Worm (Caenorhabditis elegans): ENCODE data around the gene T21E8.4.

T21E8.4 gene

DNA sequence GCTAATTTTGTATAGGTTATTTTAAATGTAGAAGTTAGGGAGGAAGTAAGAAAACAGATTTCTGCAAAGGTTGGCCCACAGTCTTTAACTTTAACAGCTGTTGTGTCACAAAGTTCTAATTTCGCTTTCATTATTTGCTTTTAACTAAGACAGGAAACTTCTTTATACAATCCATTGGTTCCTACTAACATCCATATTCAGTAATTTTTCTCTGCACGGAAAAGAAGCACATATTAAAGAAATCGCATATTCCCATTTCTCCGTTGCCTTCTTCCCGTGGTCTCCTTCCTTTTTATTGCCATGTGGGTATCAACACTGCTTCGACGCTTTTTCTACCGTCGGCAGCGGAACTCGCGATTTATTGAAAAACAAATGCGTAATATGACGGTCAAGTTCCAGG, 1.4 kb downstream of the T21E8.4 start, which contains the start of gene T21E8.6:
Gene T21E8.6, plus strand, starts transcription at position 301 of the 400 bp plus-strand sequence.
- TF ChIP-seq unc-62 (GFP tag; optimal IDR thresholded peaks at IDR 0.05): no peak

- TF ChIP-seq unc-62 (GFP tag; optimal IDR thresholded peaks at IDR 0.05): no peak
Measured at ce11 chrX:10883203-10883602, 2.6 kb downstream of the T21E8.4 start, which contains the start of gene T21E8.7. TSS of gene T21E8.7 (plus strand) at chrX:10883503.

- no peak for TF ChIP-seq unc-62 (GFP tag; optimal IDR thresholded peaks at IDR 0.05)
Measured at ce11 chrX:10885872-10886271, 5.3 kb downstream of the T21E8.4 start, which contains the start of gene T21E8.5. TSS of gene T21E8.5 (plus strand) at chrX:10886172.

DNA sequence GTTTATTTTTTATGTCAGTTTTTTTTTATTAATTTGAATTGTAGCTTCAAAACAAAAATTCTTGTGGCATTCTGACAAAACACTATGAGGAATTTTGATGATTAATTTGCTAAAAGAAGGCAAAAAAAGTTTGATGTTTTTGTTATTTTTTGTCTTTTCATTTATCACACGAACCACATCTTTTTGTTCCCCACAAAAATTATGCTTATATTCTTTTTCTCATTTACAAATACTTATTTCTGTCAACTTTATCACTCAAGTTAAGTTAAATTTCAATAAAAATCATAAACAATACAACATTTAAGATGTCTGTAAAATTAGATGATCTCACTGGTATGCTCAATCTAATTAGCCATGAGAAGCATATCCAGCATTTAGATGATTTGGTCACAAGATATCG, 7.6 kb downstream of the T21E8.4 start, which contains the start of gene F47B10.6:
Gene F47B10.6, plus strand, starts transcription at position 301 of the 400 bp plus-strand sequence.
- TF ChIP-seq unc-62 (GFP tag; optimal IDR thresholded peaks at IDR 0.05): no peak

DNA sequence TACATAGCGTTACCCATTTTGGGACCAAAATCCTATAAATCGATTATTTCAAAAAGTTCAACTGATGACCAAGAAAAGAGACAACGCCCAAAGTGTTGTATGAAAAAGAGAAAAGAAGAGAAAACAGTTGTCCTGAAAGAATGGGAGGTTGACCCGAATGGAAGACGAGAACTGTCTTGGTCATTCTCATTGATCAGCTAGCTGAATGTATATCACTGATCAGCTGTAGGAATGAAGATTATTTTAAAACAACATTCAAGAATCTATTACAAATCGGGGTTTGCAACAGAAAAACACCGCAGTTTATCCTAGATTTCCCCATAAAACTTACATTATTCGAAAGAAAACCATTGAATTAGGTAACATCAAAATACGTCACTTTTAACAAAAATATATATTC, 9.8 kb downstream of the T21E8.4 start, which contains the start of gene F47B10.5:
Gene F47B10.5, minus strand, starts transcription at position 101 of the 400 bp plus-strand sequence.
- no peak for TF ChIP-seq unc-62 (GFP tag; optimal IDR thresholded peaks at IDR 0.05)

- TF ChIP-seq unc-62 (GFP tag; optimal IDR thresholded peaks at IDR 0.05): no peak
Measured at ce11 chrX:10890965-10891364, 10.4 kb downstream of the T21E8.4 start, which contains the start of gene F47B10.4. TSS of gene F47B10.4 (plus strand) at chrX:10891265.

ce11 chrX:10891890-10892289, 11.3 kb downstream of the T21E8.4 start, which contains the start of gene F47B10.3:
TSS of gene F47B10.3 (plus strand) at chrX:10892190.
- no peak for TF ChIP-seq unc-62 (GFP tag; optimal IDR thresholded peaks at IDR 0.05)

- no peak for TF ChIP-seq unc-62 (GFP tag; optimal IDR thresholded peaks at IDR 0.05)
Measured at ce11 chrX:10896498-10896897, 15.9 kb downstream of the T21E8.4 start, which contains the start of gene haly-1. TSS of gene haly-1 (minus strand) at chrX:10896598.

ce11 chrX:10900079-10900724, 19.6 kb downstream of the T21E8.4 start, which contains the start of gene suca-1:
TSS of gene suca-1 (minus strand) at chrX:10900114.
- TF ChIP-seq unc-62 (GFP tag; optimal IDR thresholded peaks at IDR 0.05): no peak

ce11 chrX:10900952-10901351, 20.3 kb downstream of the T21E8.4 start:
- TF ChIP-seq unc-62 (GFP tag; optimal IDR thresholded peaks at IDR 0.05): no peak

DNA sequence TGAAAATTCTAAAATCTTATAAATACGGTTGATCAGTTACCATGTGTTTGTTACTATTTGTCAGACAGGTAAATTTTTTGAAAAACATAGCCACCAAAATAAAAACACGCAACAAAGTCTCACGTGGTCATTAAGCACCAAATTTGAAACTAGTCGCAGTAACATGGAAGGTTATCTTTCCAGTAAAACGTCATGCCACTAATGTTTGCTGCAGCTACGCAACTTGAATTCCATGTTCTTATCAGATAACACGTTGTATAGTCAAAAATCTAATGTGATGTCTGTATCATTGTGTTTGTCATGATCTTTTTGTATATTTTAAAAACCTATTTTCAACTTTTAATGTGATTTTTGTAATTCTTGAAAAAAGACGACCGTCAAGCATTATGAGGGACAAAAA, 21.2 kb downstream of the T21E8.4 start:
- no peak for TF ChIP-seq unc-62 (GFP tag; optimal IDR thresholded peaks at IDR 0.05)

DNA sequence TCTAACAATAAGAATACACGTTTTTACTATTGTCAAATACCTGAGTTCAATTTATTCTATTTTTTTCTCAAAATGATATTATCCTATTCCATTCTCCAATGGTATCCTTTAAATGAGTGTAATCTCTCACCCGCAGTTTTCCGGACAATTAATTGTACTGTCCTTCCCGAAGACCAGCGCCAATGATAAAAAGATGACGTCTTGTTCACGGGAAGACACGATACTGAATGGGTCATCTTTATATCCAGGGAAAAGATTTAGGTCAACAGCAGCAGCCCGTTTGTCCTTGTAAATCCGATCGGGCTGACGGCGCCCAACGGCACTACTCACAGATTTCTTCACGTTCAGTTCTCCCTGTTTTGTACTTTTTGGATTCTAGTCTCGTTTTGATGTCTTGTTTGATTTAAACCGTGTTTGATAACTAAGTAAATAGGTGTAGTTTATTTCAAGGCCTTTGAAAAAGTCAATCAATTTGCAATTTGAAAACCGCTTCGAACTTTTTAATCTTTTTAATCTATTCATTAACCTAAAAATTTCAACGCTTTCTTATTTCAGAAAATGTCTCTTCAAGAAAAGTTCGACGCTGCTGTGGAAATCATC, 22.2 kb downstream of the T21E8.4 start, which contains the start of gene acbp-3:
Gene acbp-3, plus strand, starts transcription at position 550 of the 600 bp plus-strand sequence.
- no peak for TF ChIP-seq unc-62 (GFP tag; optimal IDR thresholded peaks at IDR 0.05)

DNA sequence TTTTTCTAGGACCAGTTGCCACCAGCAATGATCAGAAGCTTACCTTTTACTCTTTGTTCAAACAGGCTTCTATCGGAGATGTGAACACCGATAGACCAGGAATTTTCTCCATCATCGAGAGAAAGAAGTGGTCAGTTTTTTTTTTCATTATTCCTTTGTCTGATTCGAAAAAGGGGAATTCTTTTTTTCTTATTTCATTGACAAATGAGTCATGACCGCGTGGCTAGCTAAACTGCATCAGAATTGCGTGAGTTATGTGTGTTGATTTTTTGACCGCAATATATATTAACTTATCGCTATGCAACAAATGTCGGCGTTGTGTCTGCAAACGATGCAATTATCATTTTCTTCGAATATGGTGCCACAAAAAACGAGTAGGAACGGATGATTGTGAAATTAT, 22.8 kb downstream of the T21E8.4 start:
- no peak for TF ChIP-seq unc-62 (GFP tag; optimal IDR thresholded peaks at IDR 0.05)

DNA sequence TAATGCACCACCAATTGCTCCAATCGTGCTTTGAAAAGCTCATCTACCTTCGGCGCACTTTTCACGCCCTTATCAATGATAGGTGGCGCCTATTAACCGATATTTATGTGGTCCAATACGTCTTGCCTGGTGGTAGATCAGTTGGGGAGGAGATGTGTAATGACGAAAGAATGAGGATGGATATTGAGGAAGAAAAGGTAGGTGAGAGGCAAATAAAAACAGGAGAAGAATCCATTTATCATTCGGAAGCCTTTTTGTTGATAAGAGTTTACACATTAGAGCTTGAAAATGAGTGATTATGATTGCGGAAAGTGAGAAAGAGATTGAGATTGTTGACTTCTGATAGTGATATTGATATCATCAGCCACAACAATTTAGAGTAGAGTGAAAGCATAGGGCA, 26.8 kb downstream of the T21E8.4 start:
- TF ChIP-seq unc-62 (GFP tag; optimal IDR thresholded peaks at IDR 0.05): no peak

ce11 chrX:10909661-10910060, 29.1 kb downstream of the T21E8.4 start:
- TF ChIP-seq unc-62 (GFP tag; optimal IDR thresholded peaks at IDR 0.05): no peak

- no peak for TF ChIP-seq unc-62 (GFP tag; optimal IDR thresholded peaks at IDR 0.05)
Measured at ce11 chrX:10910716-10911115, 30.1 kb downstream of the T21E8.4 start, which contains the start of gene F47B10.8. TSS of gene F47B10.8 (minus strand) at chrX:10910816.

DNA sequence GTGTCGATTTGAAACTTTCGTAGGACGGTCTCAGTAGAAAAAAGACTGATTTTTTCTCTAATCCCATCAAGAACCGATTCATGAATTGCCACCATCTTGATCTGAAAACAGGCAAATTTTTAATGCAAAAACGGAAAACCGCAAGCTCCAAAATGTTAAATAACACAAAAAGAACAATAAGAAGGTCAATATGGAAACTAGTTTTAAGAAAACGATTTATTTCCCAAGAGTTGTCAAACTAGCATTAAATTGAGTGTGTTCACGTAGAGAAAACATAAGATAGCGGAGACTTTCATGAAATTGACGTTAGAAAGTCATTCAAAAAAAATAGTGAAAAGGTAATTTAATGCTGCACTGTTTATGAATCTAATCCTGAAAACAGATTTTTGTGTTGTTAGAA, 33.4 kb downstream of the T21E8.4 start, which contains the start of gene F47B10.9:
Gene F47B10.9, minus strand, starts transcription at position 101 of the 400 bp plus-strand sequence.
- TF ChIP-seq unc-62 (GFP tag; optimal IDR thresholded peaks at IDR 0.05): no peak

Measured in whole organism, dauer.